Fruit fly (Drosophila melanogaster) whole organism, wandering third instar larva: Measurements from ENCODE around the gene sds22.

Source experiments
- Dfd ChIP-seq: fragments of >200 bp; optimal IDR thresholded peaks from 2 replicates; lab custom pipeline; 2017; ENCODE audit warnings: missing biosample characterization, missing genetic modification characterization
- Sp1 ChIP-seq: fragments of 200-800 bp; sonication (Bioruptor generic); optimal IDR thresholded peaks from 3 replicates; lab custom pipeline; 2019; ENCODE audit warnings: missing biosample characterization, mild to moderate bottlenecking, missing genetic modification characterization, moderate library complexity
- ey ChIP-seq: fragments of 200-800 bp; sonication (Bioruptor generic); optimal IDR thresholded peaks from 2 replicates; lab custom pipeline; 2016; ENCODE audit warnings: missing biosample characterization, missing genetic modification characterization
- psq ChIP-seq: fragments of 200-800 bp; sonication (Bioruptor generic); optimal IDR thresholded peaks from 3 replicates; lab custom pipeline; 2017; ENCODE audit warnings: missing biosample characterization, mild to moderate bottlenecking, missing genetic modification characterization, moderate library complexity

DNA sequence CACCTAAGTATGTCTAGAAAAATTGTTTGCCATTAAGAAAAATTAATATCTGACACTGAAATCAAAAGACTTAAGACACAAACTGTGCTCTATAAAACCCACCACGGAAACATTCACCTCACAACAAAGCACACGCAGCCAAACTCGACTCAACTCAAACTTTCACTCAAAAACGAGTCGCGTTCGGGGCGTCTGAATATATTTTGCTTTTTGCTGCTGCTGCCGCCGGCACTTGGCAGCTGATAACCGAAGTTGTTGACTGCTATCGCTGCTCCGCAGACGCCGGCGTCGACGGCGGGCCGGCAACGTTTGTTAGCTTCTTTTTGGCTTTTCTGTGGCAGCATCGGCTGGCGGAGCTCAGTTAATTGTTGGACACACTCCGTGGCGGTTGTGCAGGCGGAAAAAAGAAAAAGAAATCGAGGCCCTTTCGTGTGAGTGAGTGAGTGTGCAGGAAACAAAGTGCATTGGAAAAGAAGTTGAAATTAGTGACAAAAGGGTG lies 34.1 kb downstream of the sds22 start, which contains the start of gene cysu:
- TF ChIP-seq psq (no peak), Sp1 (GFP tag; lab: Kevin White, UChicago) (no peak), ey (no peak), Dfd (GFP tag; lab: Kevin White, UChicago) (no peak)
